Fruit fly (Drosophila melanogaster) whole organism, embryonic: ENCODE results near the gene CG31219.
A peak's percentile ranks its signal among the peaks of the same experiment; 100 is the strongest.

Source experiments
- Aef1 ChIP-seq: fragments of 200-800 bp; sonication (Bioruptor generic); IDR thresholded peaks from 3 replicates; pipeline ENCODE4 v1.3.6; 2022; ENCODE audit warnings: missing biosample characterization, missing genetic modification characterization
- Antp ChIP-seq: fragments of 200-800 bp; sonication (Bioruptor generic); optimal IDR thresholded peaks from 3 replicates; lab custom pipeline; 2016; ENCODE audit warnings: missing biosample characterization, missing genetic modification characterization
- Atf6 ChIP-seq: fragments of 200-800 bp; sonication (Bioruptor generic); IDR thresholded peaks from 2 replicates; pipeline ENCODE4 v1.3.6; 2022; ENCODE audit warnings: missing biosample characterization, missing genetic modification characterization
- CG10366 ChIP-seq: fragments of 200-800 bp; sonication (Bioruptor generic); IDR thresholded peaks from 2 replicates; pipeline ENCODE4 v1.3.6; 2022; ENCODE audit warnings: missing biosample characterization, missing genetic modification characterization
- CG10543 ChIP-seq: fragments of 200-800 bp; sonication (Bioruptor generic); optimal IDR thresholded peaks from 3 replicates; lab custom pipeline; 2017; ENCODE audit warnings: missing biosample characterization, mild to moderate bottlenecking, missing genetic modification characterization, moderate library complexity
- CG10959 ChIP-seq: fragments of 200-800 bp; sonication (Bioruptor generic); IDR thresholded peaks from 2 replicates; pipeline ENCODE4 v1.3.6; 2022; ENCODE audit warnings: missing biosample characterization, missing genetic modification characterization
- CG12071 ChIP-seq: fragments of 200-800 bp; sonication (Bioruptor generic); optimal IDR thresholded peaks from 3 replicates; lab custom pipeline; 2018; ENCODE audit warnings: missing biosample characterization, mild to moderate bottlenecking, missing genetic modification characterization
- CG13123 ChIP-seq: fragments of 200-800 bp; sonication (Bioruptor generic); optimal IDR thresholded peaks from 2 replicates; lab custom pipeline; 2016; ENCODE audit warnings: missing biosample characterization, missing genetic modification characterization
- CG14710 ChIP-seq: fragments of 200-800 bp; sonication (Bioruptor generic); optimal IDR thresholded peaks from 3 replicates; lab custom pipeline; 2019; ENCODE audit warnings: missing biosample characterization, mild to moderate bottlenecking, missing genetic modification characterization, moderate library complexity
- CG15269 ChIP-seq: fragments of 200-800 bp; sonication (Bioruptor generic); optimal IDR thresholded peaks from 2 replicates; lab custom pipeline; 2018; ENCODE audit warnings: missing biosample characterization, mild to moderate bottlenecking, missing genetic modification characterization, moderate library complexity
- CG1529 ChIP-seq: fragments of 200-800 bp; sonication (Bioruptor generic); optimal IDR thresholded peaks from 3 replicates; lab custom pipeline; 2018; ENCODE audit warnings: missing biosample characterization, missing genetic modification characterization
- CG1647 ChIP-seq: fragments of 200-800 bp; sonication (Bioruptor generic); optimal IDR thresholded peaks from 3 replicates; lab custom pipeline; 2016; ENCODE audit warnings: missing biosample characterization, missing genetic modification characterization
- CG17186 ChIP-seq: fragments of 200-800 bp; sonication (Bioruptor generic); optimal IDR thresholded peaks from 3 replicates; lab custom pipeline; 2017; ENCODE audit warnings: missing biosample characterization, missing genetic modification reagents, missing genetic modification characterization
- CG17359 ChIP-seq: fragments of 200-800 bp; sonication (Bioruptor generic); optimal IDR thresholded peaks from 3 replicates; lab custom pipeline; 2018; ENCODE audit warnings: missing biosample characterization, mild to moderate bottlenecking, missing genetic modification characterization, moderate library complexity
- CG7357 ChIP-seq: fragments of 200-800 bp; sonication (Bioruptor generic); IDR thresholded peaks from 3 replicates; pipeline ENCODE4 v1.3.6; 2022; ENCODE audit warnings: missing biosample characterization, missing genetic modification characterization
- CG9932 ChIP-seq: fragments of 200-800 bp; sonication (Bioruptor generic); IDR thresholded peaks from 2 replicates; pipeline ENCODE4 v1.3.6; 2022; ENCODE audit warnings: missing biosample characterization, missing genetic modification characterization
- Dip3 ChIP-seq: fragments of 200-800 bp; sonication (Bioruptor generic); optimal IDR thresholded peaks from 3 replicates; lab custom pipeline; 2016; ENCODE audit warnings: missing biosample characterization, missing genetic modification characterization
- Elba2 ChIP-seq: fragments of 200-800 bp; sonication (Bioruptor generic); optimal IDR thresholded peaks from 3 replicates; lab custom pipeline; 2016; ENCODE audit warnings: missing biosample characterization, missing genetic modification characterization
- HLH4C ChIP-seq: fragments of 200-800 bp; sonication (Bioruptor generic); IDR thresholded peaks from 3 replicates; pipeline ENCODE4 v1.3.6; 2022; ENCODE audit warnings: missing biosample characterization, missing genetic modification characterization; ENCODE audit not compliant: partially characterized antibody
- Lim3 ChIP-seq: fragments of 200-800 bp; sonication (Bioruptor generic); IDR thresholded peaks from 2 replicates; pipeline ENCODE4 v1.3.6; 2022; ENCODE audit warnings: missing biosample characterization, missing genetic modification characterization
- Neu2 ChIP-seq: fragments of 200-800 bp; sonication (Bioruptor generic); optimal IDR thresholded peaks from 3 replicates; lab custom pipeline; 2016; ENCODE audit warnings: missing biosample characterization, missing genetic modification characterization, borderline replicate concordance
- Sox102F ChIP-seq: fragments of 200-800 bp; sonication (Bioruptor generic); optimal IDR thresholded peaks from 2 replicates; lab custom pipeline; 2018; ENCODE audit warnings: missing biosample characterization, mild to moderate bottlenecking, missing genetic modification characterization, moderate library complexity
- YL-1 ChIP-seq: fragments of 200-800 bp; sonication (Bioruptor generic); optimal IDR thresholded peaks from 3 replicates; lab custom pipeline; 2017; ENCODE audit warnings: missing biosample characterization, mild to moderate bottlenecking, missing genetic modification characterization
- ato ChIP-seq: fragments of 200-800 bp; sonication (Bioruptor generic); IDR thresholded peaks from 2 replicates; pipeline ENCODE4 v1.3.6; 2022; ENCODE audit warnings: missing biosample characterization, missing genetic modification characterization; ENCODE audit not compliant: partially characterized antibody
- bab2 ChIP-seq: fragments of 200-800 bp; sonication (Bioruptor generic); optimal IDR thresholded peaks from 2 replicates; lab custom pipeline; 2016; ENCODE audit warnings: missing biosample characterization, missing genetic modification characterization
- cas ChIP-seq: fragments of 200-800 bp; sonication (Bioruptor generic); IDR thresholded peaks from 2 replicates; pipeline ENCODE4 v1.3.6; 2022; ENCODE audit warnings: missing biosample characterization, missing genetic modification characterization
- cg ChIP-seq: fragments of 200-800 bp; sonication (Bioruptor generic); optimal IDR thresholded peaks from 3 replicates; lab custom pipeline; 2019; ENCODE audit warnings: missing biosample characterization, mild to moderate bottlenecking, missing genetic modification characterization, moderate library complexity
- chinmo ChIP-seq: fragments of 200-800 bp; sonication (Bioruptor generic); IDR thresholded peaks from 4 replicates; pipeline ENCODE4 v1.3.6; 2022; ENCODE audit warnings: missing biosample characterization, missing genetic modification characterization; ENCODE audit not compliant: partially characterized antibody
- crol ChIP-seq: fragments of 200-800 bp; sonication (Bioruptor generic); IDR thresholded peaks from 2 replicates; pipeline ENCODE4 v1.3.6; 2022; ENCODE audit warnings: missing biosample characterization, missing genetic modification characterization
- crp ChIP-seq, 2 experiments: fragments of 200-800 bp; sonication (Bioruptor generic); optimal IDR thresholded peaks; 2 replicates in 1 of 2; 3 replicates in 1 of 2; lab custom pipeline; 2017; ENCODE audit warnings: missing biosample characterization in 2 of 2, missing genetic modification characterization in 2 of 2, mild to moderate bottlenecking in 1 of 2, moderate library complexity in 1 of 2
- da ChIP-seq: fragments of 200-800 bp; sonication (Bioruptor generic); optimal IDR thresholded peaks from 2 replicates; lab custom pipeline; 2016; ENCODE audit warnings: missing biosample characterization, missing genetic modification characterization
- danr ChIP-seq: fragments of 200-800 bp; sonication (Bioruptor generic); IDR thresholded peaks from 2 replicates; pipeline ENCODE4 v1.3.6; 2022; ENCODE audit warnings: missing biosample characterization, missing genetic modification characterization
- dati ChIP-seq: fragments of 200-800 bp; sonication (Bioruptor generic); IDR thresholded peaks from 2 replicates; pipeline ENCODE4 v1.3.6; 2022; ENCODE audit warnings: missing biosample characterization, missing genetic modification characterization
- dm ChIP-seq: fragments of 200-800 bp; sonication (Bioruptor generic); optimal IDR thresholded peaks from 3 replicates; lab custom pipeline; 2016; ENCODE audit warnings: missing biosample characterization, missing genetic modification characterization
- ftz-f1 ChIP-seq: fragments of 200-800 bp; sonication (Bioruptor generic); optimal IDR thresholded peaks from 2 replicates; lab custom pipeline; 2016; ENCODE audit warnings: missing biosample characterization, missing genetic modification characterization
- ham ChIP-seq: fragments of 200-800 bp; sonication (Bioruptor generic); IDR thresholded peaks from 2 replicates; pipeline ENCODE4 v1.3.6; 2022; ENCODE audit warnings: missing biosample characterization, missing genetic modification characterization
- ind ChIP-seq: fragments of 200-800 bp; sonication (Bioruptor generic); optimal IDR thresholded peaks from 3 replicates; lab custom pipeline; 2016; ENCODE audit warnings: missing biosample characterization, missing genetic modification characterization
- jigr1 ChIP-seq: fragments of 200-800 bp; sonication (Bioruptor generic); IDR thresholded peaks from 3 replicates; pipeline ENCODE4 v1.3.6; 2022; ENCODE audit warnings: missing biosample characterization, missing genetic modification characterization
- kah ChIP-seq: fragments of 200-800 bp; sonication (Bioruptor generic); optimal IDR thresholded peaks from 2 replicates; lab custom pipeline; 2018; ENCODE audit warnings: missing biosample characterization, mild to moderate bottlenecking, missing genetic modification characterization
- kni ChIP-seq: fragments of 200-800 bp; sonication (Bioruptor generic); optimal IDR thresholded peaks from 3 replicates; lab custom pipeline; 2017; ENCODE audit warnings: mild to moderate bottlenecking, missing biosample characterization, missing genetic modification reagents, missing genetic modification characterization
- luna ChIP-seq: fragments of 200-800 bp; sonication (Bioruptor generic); optimal IDR thresholded peaks from 2 replicates; lab custom pipeline; 2016; ENCODE audit warnings: missing biosample characterization, missing genetic modification characterization
- nom ChIP-seq: fragments of 200-800 bp; sonication (Bioruptor generic); optimal IDR thresholded peaks from 2 replicates; lab custom pipeline; 2017; ENCODE audit warnings: missing biosample characterization, missing genetic modification characterization, mild to moderate bottlenecking, moderate library complexity, missing genetic modification reagents
- prd ChIP-seq, 3 experiments: fragments of >200 bp in 2 of 3; fragments of 200-800 bp in 1 of 3; sonication (Bioruptor generic) in 1 of 3; optimal IDR thresholded peaks in 2 of 3; IDR thresholded peaks in 1 of 3; 2 replicates in 2 of 3; 3 replicates in 1 of 3; pipeline versions ENCODE4 v1.3.6 to Lab custom; 2017 to 2022; ENCODE audit warnings: missing biosample characterization in 1 of 3, missing genetic modification characterization in 1 of 3
- pzg ChIP-seq: fragments of 200-800 bp; sonication (Bioruptor generic); optimal IDR thresholded peaks from 3 replicates; lab custom pipeline; 2018; ENCODE audit warnings: missing biosample characterization, mild to moderate bottlenecking, missing genetic modification characterization, moderate library complexity
- sna ChIP-seq: fragments of 200-800 bp; sonication (Bioruptor generic); IDR thresholded peaks from 2 replicates; pipeline ENCODE4 v1.3.6; 2022; ENCODE audit warnings: missing biosample characterization, missing genetic modification characterization; ENCODE audit not compliant: partially characterized antibody
- so ChIP-seq: fragments of 200-800 bp; sonication (Bioruptor generic); IDR thresholded peaks from 3 replicates; pipeline ENCODE4 v1.3.6; 2022; ENCODE audit warnings: missing biosample characterization, missing genetic modification characterization
- sr ChIP-seq: fragments of 200-800 bp; sonication (Bioruptor generic); IDR thresholded peaks from 3 replicates; pipeline ENCODE4 v1.3.6; 2022; ENCODE audit warnings: missing biosample characterization, missing genetic modification characterization
- tgo ChIP-seq: fragments of 200-800 bp; sonication (Bioruptor generic); IDR thresholded peaks from 3 replicates; pipeline ENCODE4 v1.3.6; 2022; ENCODE audit warnings: missing biosample characterization, missing genetic modification characterization
- usp ChIP-seq: fragments of >200 bp; optimal IDR thresholded peaks from 2 replicates; lab custom pipeline; 2017; ENCODE audit warnings: missing biosample characterization, missing genetic modification characterization
- zfh2 ChIP-seq: fragments of 200-800 bp; sonication (Bioruptor generic); optimal IDR thresholded peaks from 2 replicates; lab custom pipeline; 2016; ENCODE audit warnings: missing biosample characterization, missing genetic modification characterization

The CG31219 gene

dm6 chr3R:19623606-19624005 is 27.2 kb upstream of the CG31219 start (continued):
- no peak for TF ChIP-seq kah (GFP tag; lab: Kevin White, UChicago)
- peak; percentile 62 for TF ChIP-seq Aef1 (GFP tag; lab: Robert Waterston, UW)
- TF ChIP-seq ind (GFP tag; lab: Kevin White, UChicago): peak; percentile 69
- TF ChIP-seq sr (GFP tag; lab: Robert Waterston, UW): no peak
- TF ChIP-seq CG10366 (GFP tag; lab: Robert Waterston, UW): peak; percentile 65
- TF ChIP-seq CG17359 (tag; lab: Kevin White, UChicago): peak; percentile 60
- no peak for TF ChIP-seq usp (GFP tag; lab: Kevin White, UChicago)
- no peak for TF ChIP-seq crol (GFP tag; lab: Robert Waterston, UW)
- peak; percentile 72 for TF ChIP-seq bab2
- TF ChIP-seq chinmo (GFP tag; lab: Robert Waterston, UW): no peak
- no peak for TF ChIP-seq prd (optimal IDR thresholded peaks at IDR 0.05; lab: Kevin White, UChicago)
- TF ChIP-seq prd (GFP tag; IDR thresholded peaks at IDR 0.05; lab: Robert Waterston, UW): peak; percentile 68
- no peak for TF ChIP-seq cg (GFP tag; lab: Kevin White, UChicago)
- no peak for TF ChIP-seq ftz-f1
- peak; percentile 58; the same call in 1 of the 3 replicates for TF ChIP-seq so (GFP tag; lab: Robert Waterston, UW)
- TF ChIP-seq cas (GFP tag; lab: Robert Waterston, UW): no peak
- peak; percentile 58; the same call in 2 of the 3 replicates for TF ChIP-seq CG7357 (GFP tag; lab: Robert Waterston, UW)
- no peak for TF ChIP-seq dm (GFP tag; lab: Kevin White, UChicago)
- no peak for TF ChIP-seq crp (GFP tag; optimal IDR thresholded peaks at IDR 0.05; lab: Kevin White, UChicago)
- no peak for TF ChIP-seq jigr1 (GFP tag; lab: Robert Waterston, UW)
- TF ChIP-seq da: no peak
- TF ChIP-seq CG1529: peak; percentile 21
- no peak for TF ChIP-seq CG10543 (GFP tag; lab: Kevin White, UChicago)
- TF ChIP-seq zfh2: peak; percentile 34
- peak; percentile 57; the same call in 2 of the 3 replicates for TF ChIP-seq tgo
- no peak for TF ChIP-seq HLH4C
- no peak for TF ChIP-seq CG1647
- 0 out of 2 replicates have a peak, but pooled peaks have one; percentile 28 for TF ChIP-seq Lim3 (GFP tag; lab: Robert Waterston, UW)
- no peak for TF ChIP-seq YL-1 (GFP tag; lab: Kevin White, UChicago)
- TF ChIP-seq nom (GFP tag; lab: Kevin White, UChicago): no peak
- no peak for TF ChIP-seq sna (GFP tag; lab: Robert Waterston, UW)
- no peak for TF ChIP-seq CG13123 (GFP tag; lab: Kevin White, UChicago)
- peak; percentile 55 for TF ChIP-seq CG15269 (tag; lab: Kevin White, UChicago)
- peak; percentile 25 for TF ChIP-seq CG14710
- TF ChIP-seq Elba2 (GFP tag; lab: Kevin White, UChicago): no peak
- no peak for TF ChIP-seq ham
- TF ChIP-seq CG10959 (GFP tag; lab: Robert Waterston, UW): no peak
- peak; percentile 54; the same call in 1 of the 2 replicates for TF ChIP-seq CG9932 (GFP tag; lab: Robert Waterston, UW)
- TF ChIP-seq Neu2 (GFP tag; lab: Kevin White, UChicago): no peak
- TF ChIP-seq pzg (GFP tag; lab: Kevin White, UChicago): no peak
- no peak for TF ChIP-seq dati (GFP tag; lab: Robert Waterston, UW)
- TF ChIP-seq kni (GFP tag; lab: Kevin White, UChicago): no peak
- TF ChIP-seq CG17186: no peak
- TF ChIP-seq danr (GFP tag; lab: Robert Waterston, UW): 0 out of 2 replicates have a peak, but pooled peaks have one; percentile 31
- peak; percentile 43 for TF ChIP-seq Antp
- TF ChIP-seq Atf6: peak; percentile 43; the same call in 1 of the 2 replicates
- TF ChIP-seq CG12071 (GFP tag; lab: Kevin White, UChicago): peak; percentile 41
- peak; percentile 73 for TF ChIP-seq Sox102F (GFP tag; lab: Kevin White, UChicago)
- no peak for TF ChIP-seq luna
- no peak for TF ChIP-seq ato (GFP tag; lab: Robert Waterston, UW)
- peak; percentile 29 for TF ChIP-seq Dip3 (GFP tag; lab: Kevin White, UChicago)
